ENCODE assay signal across 1 fruit fly cellular context in genomic region chr3L:11047877-11048276, dm6.
A peak's percentile ranks its signal among the peaks of the same experiment; 100 is the strongest.
TF ChIP-seq lines count a peak whose summit lies in the region.

No protein-coding gene starts in this region.

TF ChIP-seq in whole organism, embryonic, 481 proteins besides CTCF, POLR2A, EP300 and RAD21 (continued from another document and continues in another):
- peak; percentile 69 for TF ChIP-seq CoRest (tag; optimal IDR thresholded peaks at IDR 0.05; lab: Kevin White, UChicago)
- TF ChIP-seq al (GFP tag; IDR thresholded peaks at IDR 0.05; lab: Robert Waterston, UW) = no peak
- TF ChIP-seq CG18599 (GFP tag; optimal IDR thresholded peaks at IDR 0.05; lab: Kevin White, UChicago) = no peak
- TF ChIP-seq Drgx (GFP tag; IDR thresholded peaks at IDR 0.05; lab: Robert Waterston, UW) = peak; percentile 40; the same call in 1 of the 2 replicates
- TF ChIP-seq az2 (GFP tag; optimal IDR thresholded peaks at IDR 0.05; lab: Kevin White, UChicago) = peak; percentile 79
- TF ChIP-seq CG2116 (GFP tag; optimal IDR thresholded peaks at IDR 0.05; lab: Kevin White, UChicago) = peak; percentile 47
- TF ChIP-seq Hr51 (GFP tag; optimal IDR thresholded peaks at IDR 0.05; lab: Kevin White, UChicago) = peak; percentile 47 to 54
- TF ChIP-seq CG9437 (GFP tag; optimal IDR thresholded peaks at IDR 0.05; lab: Kevin White, UChicago) = no peak
- peak; percentile 44; the same call in 1 of the 2 replicates for TF ChIP-seq CG31441 (GFP tag; IDR thresholded peaks at IDR 0.05; lab: Robert Waterston, UW)
- peak; percentile 33 for TF ChIP-seq trem (tag; optimal IDR thresholded peaks at IDR 0.05; lab: Kevin White, UChicago)
- TF ChIP-seq hth (optimal IDR thresholded peaks at IDR 0.05; lab: Kevin White, UChicago) = no peak
- TF ChIP-seq Nf-YB (GFP tag; optimal IDR thresholded peaks at IDR 0.05; lab: Kevin White, UChicago) = no peak
- TF ChIP-seq ac (GFP tag; optimal IDR thresholded peaks at IDR 0.05; lab: Kevin White, UChicago) = peak; percentile 44
- TF ChIP-seq dysf (GFP tag; IDR thresholded peaks at IDR 0.05; lab: Robert Waterston, UW) = peak; percentile 85
- TF ChIP-seq NFAT (GFP tag; IDR thresholded peaks at IDR 0.05; lab: Robert Waterston, UW) = peak; percentile 95
- TF ChIP-seq CG13123 (GFP tag; optimal IDR thresholded peaks at IDR 0.05; lab: Kevin White, UChicago) = no peak
- TF ChIP-seq HHEX (GFP tag; optimal IDR thresholded peaks at IDR 0.05; lab: Kevin White, UChicago) = peak; percentile 62
- TF ChIP-seq fd3F (GFP tag; optimal IDR thresholded peaks at IDR 0.05; lab: Kevin White, UChicago) = peak; percentile 67
- TF ChIP-seq CG1832 (GFP tag; optimal IDR thresholded peaks at IDR 0.05; lab: Kevin White, UChicago) = no peak
- TF ChIP-seq HmgD (GFP tag; optimal IDR thresholded peaks at IDR 0.05; lab: Kevin White, UChicago) = peak; percentile 83
- peak; percentile 69 for TF ChIP-seq CG3065 (GFP tag; optimal IDR thresholded peaks at IDR 0.05; lab: Kevin White, UChicago)
- peak; percentile 80; the same call in 2 of the 3 replicates for TF ChIP-seq ken (GFP tag; IDR thresholded peaks at IDR 0.05; lab: Robert Waterston, UW)
- peak; percentile 87 for TF ChIP-seq vvl (GFP tag; IDR thresholded peaks at IDR 0.05; lab: Robert Waterston, UW)
- peak; percentile 55 for TF ChIP-seq CG2202 (tag; optimal IDR thresholded peaks at IDR 0.05; lab: Kevin White, UChicago)
- peak; percentile 65 for TF ChIP-seq CG11723 (GFP tag; optimal IDR thresholded peaks at IDR 0.05; lab: Kevin White, UChicago)
- TF ChIP-seq gt (GFP tag; IDR thresholded peaks at IDR 0.05; lab: Robert Waterston, UW) = no peak
- peak; percentile 58 for TF ChIP-seq p53 (GFP tag; optimal IDR thresholded peaks at IDR 0.05; lab: Kevin White, UChicago)
- peak; percentile 84 for TF ChIP-seq CG9932 (GFP tag; IDR thresholded peaks at IDR 0.05; lab: Robert Waterston, UW)
- TF ChIP-seq CG31365 (tag; optimal IDR thresholded peaks at IDR 0.05; lab: Kevin White, UChicago) = peak; percentile 59
- TF ChIP-seq CG13296 (GFP tag; optimal IDR thresholded peaks at IDR 0.05; lab: Kevin White, UChicago) = peak; percentile 4
- TF ChIP-seq amos (GFP tag; IDR thresholded peaks at IDR 0.05; lab: Robert Waterston, UW; ENCODE audit: partially characterized antibody) = peak; percentile 20; the same call in 1 of the 2 replicates
- TF ChIP-seq maf-S (GFP tag; optimal IDR thresholded peaks at IDR 0.05; lab: Kevin White, UChicago) = peak; percentile 64
- TF ChIP-seq bab2 (GFP tag; optimal IDR thresholded peaks at IDR 0.05; lab: Kevin White, UChicago) = peak; percentile 78
- TF ChIP-seq CG14710 (tag; optimal IDR thresholded peaks at IDR 0.05; lab: Kevin White, UChicago) = peak; percentile 31
- peak; percentile 69 for TF ChIP-seq CG13624 (GFP tag; optimal IDR thresholded peaks at IDR 0.05; lab: Kevin White, UChicago)
- peak; percentile 17 for TF ChIP-seq Dp (GFP tag; optimal IDR thresholded peaks at IDR 0.05; lab: Kevin White, UChicago)
- TF ChIP-seq Sox100B (GFP tag; optimal IDR thresholded peaks at IDR 0.05; lab: Kevin White, UChicago) = peak; percentile 17
- TF ChIP-seq Rx (GFP tag; IDR thresholded peaks at IDR 0.05; lab: Robert Waterston, UW) = peak; percentile 71
- TF ChIP-seq oc (tag; optimal IDR thresholded peaks at IDR 0.05; lab: Kevin White, UChicago) = peak; percentile 11
- TF ChIP-seq CG9215 (GFP tag; IDR thresholded peaks at IDR 0.05; lab: Robert Waterston, UW) = peak; percentile 65; the same call in 1 of the 2 replicates
- peak; percentile 69 for TF ChIP-seq CG13424 (tag; optimal IDR thresholded peaks at IDR 0.05; lab: Kevin White, UChicago)
- peak; percentile 55 for TF ChIP-seq CG15269 (tag; optimal IDR thresholded peaks at IDR 0.05; lab: Kevin White, UChicago)
- peak; percentile 65 for TF ChIP-seq disco-r (GFP tag; optimal IDR thresholded peaks at IDR 0.05; lab: Kevin White, UChicago)
- peak; percentile 74 for TF ChIP-seq CG11504 (tag; optimal IDR thresholded peaks at IDR 0.05; lab: Kevin White, UChicago)
- no peak for TF ChIP-seq h (optimal IDR thresholded peaks at IDR 0.05; lab: Kevin White, UChicago)
- peak; percentile 64 for TF ChIP-seq mam (GFP tag; optimal IDR thresholded peaks at IDR 0.05; lab: Kevin White, UChicago)
- TF ChIP-seq Doc2 (GFP tag; IDR thresholded peaks at IDR 0.05; lab: Robert Waterston, UW) = no peak
- peak; percentile 62 for TF ChIP-seq CG1602 (GFP tag; optimal IDR thresholded peaks at IDR 0.05; lab: Kevin White, UChicago)
- TF ChIP-seq ato (GFP tag; IDR thresholded peaks at IDR 0.05; lab: Robert Waterston, UW; ENCODE audit: partially characterized antibody) = no peak
- TF ChIP-seq zfh2 (GFP tag; optimal IDR thresholded peaks at IDR 0.05; lab: Kevin White, UChicago) = no peak
- TF ChIP-seq slbo (GFP tag; IDR thresholded peaks at IDR 0.05; lab: Robert Waterston, UW) = peak; percentile 87
- peak; percentile 85 for TF ChIP-seq NC2β (GFP tag; optimal IDR thresholded peaks at IDR 0.05; lab: Kevin White, UChicago)
- TF ChIP-seq fd102C (GFP tag; optimal IDR thresholded peaks at IDR 0.05; lab: Kevin White, UChicago) = peak; percentile 56
- peak; percentile 71 to 80 for TF ChIP-seq Pdp1 (GFP tag; optimal IDR thresholded peaks at IDR 0.05; lab: Kevin White, UChicago)
- no peak for TF ChIP-seq crc (GFP tag; optimal IDR thresholded peaks at IDR 0.05; lab: Kevin White, UChicago)
- TF ChIP-seq unpg (GFP tag; optimal IDR thresholded peaks at IDR 0.05; lab: Kevin White, UChicago) = peak; percentile 66
- no peak for TF ChIP-seq Hand (GFP tag; optimal IDR thresholded peaks at IDR 0.05; lab: Kevin White, UChicago)
- peak; percentile 84 for TF ChIP-seq zfh1 (GFP tag; IDR thresholded peaks at IDR 0.05; lab: Robert Waterston, UW)
- TF ChIP-seq CG17612 (GFP tag; IDR thresholded peaks at IDR 0.05; lab: Robert Waterston, UW) = no peak
- peak; percentile 53 for TF ChIP-seq NK7.1 (GFP tag; optimal IDR thresholded peaks at IDR 0.05; lab: Kevin White, UChicago)
- peak; percentile 32 for TF ChIP-seq vfl (GFP tag; optimal IDR thresholded peaks at IDR 0.05; lab: Kevin White, UChicago)
- TF ChIP-seq ase (GFP tag; IDR thresholded peaks at IDR 0.05; lab: Robert Waterston, UW) = peak; percentile 82; the same call in 2 of the 3 replicates
- TF ChIP-seq CG5953 (GFP tag; IDR thresholded peaks at IDR 0.05; lab: Robert Waterston, UW) = peak; percentile 79
- TF ChIP-seq cwo (GFP tag; optimal IDR thresholded peaks at IDR 0.05; lab: Kevin White, UChicago) = no peak
- peak; percentile 79; the same call in 2 of the 3 replicates for TF ChIP-seq CG34422 (GFP tag; IDR thresholded peaks at IDR 0.05; lab: Robert Waterston, UW)
- peak; percentile 55; the same call in 1 of the 2 replicates for TF ChIP-seq CG13287 (GFP tag; IDR thresholded peaks at IDR 0.05; lab: Robert Waterston, UW; ENCODE audit: partially characterized antibody)
- TF ChIP-seq row (GFP tag; IDR thresholded peaks at IDR 0.05; lab: Robert Waterston, UW) = peak; percentile 33; the same call in 1 of the 3 replicates
- peak; percentile 64 for TF ChIP-seq Fer3 (tag; optimal IDR thresholded peaks at IDR 0.05; lab: Kevin White, UChicago)
- peak; percentile 81 for TF ChIP-seq Dbx (GFP tag; IDR thresholded peaks at IDR 0.05; lab: Robert Waterston, UW)
- no peak for TF ChIP-seq CG8359 (GFP tag; optimal IDR thresholded peaks at IDR 0.05; lab: Kevin White, UChicago; ENCODE audit: borderline replicate concordance)
- 0 out of 3 replicates have a peak, but pooled peaks have one; percentile 42 for TF ChIP-seq so (GFP tag; IDR thresholded peaks at IDR 0.05; lab: Robert Waterston, UW)
- TF ChIP-seq CG33213 (GFP tag; optimal IDR thresholded peaks at IDR 0.05; lab: Kevin White, UChicago) = peak; percentile 85
- TF ChIP-seq Elba2 (GFP tag; optimal IDR thresholded peaks at IDR 0.05; lab: Kevin White, UChicago) = peak; percentile 80
- TF ChIP-seq CG17385 (GFP tag; optimal IDR thresholded peaks at IDR 0.05; lab: Kevin White, UChicago) = peak; percentile 64
- TF ChIP-seq phol (tag; optimal IDR thresholded peaks at IDR 0.05; lab: Kevin White, UChicago) = peak; percentile 55
- peak; percentile 42 for TF ChIP-seq CG17802 (tag; optimal IDR thresholded peaks at IDR 0.05; lab: Kevin White, UChicago)
- TF ChIP-seq gro (GFP tag; optimal IDR thresholded peaks at IDR 0.05; lab: Kevin White, UChicago) = no peak
- TF ChIP-seq eyg (GFP tag; optimal IDR thresholded peaks at IDR 0.05; lab: Kevin White, UChicago) = peak; percentile 37
- TF ChIP-seq ci (GFP tag; IDR thresholded peaks at IDR 0.05; lab: Robert Waterston, UW) = peak; percentile 93
- peak; percentile 65 for TF ChIP-seq CG7786 (GFP tag; optimal IDR thresholded peaks at IDR 0.05; lab: Kevin White, UChicago)
- peak; percentile 54 for TF ChIP-seq Six4 (GFP tag; optimal IDR thresholded peaks at IDR 0.05; lab: Kevin White, UChicago)
- TF ChIP-seq CG13894 (tag; optimal IDR thresholded peaks at IDR 0.05; lab: Kevin White, UChicago) = no peak
- TF ChIP-seq CG31224 (GFP tag; IDR thresholded peaks at IDR 0.05; lab: Robert Waterston, UW) = peak; percentile 39; the same call in 1 of the 2 replicates
- TF ChIP-seq CG11093 (GFP tag; IDR thresholded peaks at IDR 0.05; lab: Robert Waterston, UW) = peak; percentile 50; the same call in 2 of the 3 replicates
- TF ChIP-seq CG7839 (tag; optimal IDR thresholded peaks at IDR 0.05; lab: Kevin White, UChicago) = peak; percentile 82
- TF ChIP-seq CG1792 (GFP tag; optimal IDR thresholded peaks at IDR 0.05; lab: Kevin White, UChicago) = no peak
- TF ChIP-seq Ravus (GFP tag; IDR thresholded peaks at IDR 0.05; lab: Robert Waterston, UW) = no peak
- TF ChIP-seq slou (GFP tag; optimal IDR thresholded peaks at IDR 0.05; lab: Kevin White, UChicago) = peak; percentile 9
- TF ChIP-seq CG10366 (GFP tag; IDR thresholded peaks at IDR 0.05; lab: Robert Waterston, UW) = peak; percentile 60
- no peak for TF ChIP-seq chinmo (GFP tag; IDR thresholded peaks at IDR 0.05; lab: Robert Waterston, UW; ENCODE audit: partially characterized antibody)
- TF ChIP-seq E2f1 (GFP tag; IDR thresholded peaks at IDR 0.05; lab: Robert Waterston, UW) = peak; percentile 63
- TF ChIP-seq CG1529 (GFP tag; optimal IDR thresholded peaks at IDR 0.05; lab: Kevin White, UChicago) = peak; percentile 48
- TF ChIP-seq Camta (GFP tag; optimal IDR thresholded peaks at IDR 0.05; lab: Kevin White, UChicago) = peak; percentile 76
- peak; percentile 67 for TF ChIP-seq Atf6 (GFP tag; IDR thresholded peaks at IDR 0.05; lab: Robert Waterston, UW)
- TF ChIP-seq Vsx1 (GFP tag; optimal IDR thresholded peaks at IDR 0.05; lab: Kevin White, UChicago) = peak; percentile 83
- TF ChIP-seq shn (GFP tag; optimal IDR thresholded peaks at IDR 0.05; lab: Kevin White, UChicago) = peak; percentile 78
- TF ChIP-seq ATbp (GFP tag; optimal IDR thresholded peaks at IDR 0.05; lab: Kevin White, UChicago) = peak; percentile 65
- TF ChIP-seq Neu2 (GFP tag; optimal IDR thresholded peaks at IDR 0.05; lab: Kevin White, UChicago; ENCODE audit: borderline replicate concordance) = no peak
- peak; percentile 29 for TF ChIP-seq CG6254 (GFP tag; optimal IDR thresholded peaks at IDR 0.05; lab: Kevin White, UChicago)
- TF ChIP-seq CG12219 (GFP tag; optimal IDR thresholded peaks at IDR 0.05; lab: Kevin White, UChicago) = peak; percentile 62
- peak; percentile 17 for TF ChIP-seq pfk (GFP tag; optimal IDR thresholded peaks at IDR 0.05; lab: Kevin White, UChicago)
- peak; percentile 85 for TF ChIP-seq CG17912 (GFP tag; optimal IDR thresholded peaks at IDR 0.05; lab: Kevin White, UChicago)
- TF ChIP-seq fd64A (GFP tag; optimal IDR thresholded peaks at IDR 0.05; lab: Kevin White, UChicago) = peak; percentile 59
- peak; percentile 73 for TF ChIP-seq sisA (GFP tag; IDR thresholded peaks at IDR 0.05; lab: Robert Waterston, UW)
- peak; percentile 44; the same call in 1 of the 2 replicates for TF ChIP-seq bowl (GFP tag; IDR thresholded peaks at IDR 0.05; lab: Robert Waterston, UW)
- TF ChIP-seq Ets97D (GFP tag; optimal IDR thresholded peaks at IDR 0.05; lab: Kevin White, UChicago) = peak; percentile 36
- TF ChIP-seq D19A (tag; optimal IDR thresholded peaks at IDR 0.05; lab: Kevin White, UChicago) = peak; percentile 42
- TF ChIP-seq CG12236 (GFP tag; optimal IDR thresholded peaks at IDR 0.05; lab: Kevin White, UChicago) = peak; percentile 69
- peak; percentile 74 for TF ChIP-seq CG4424 (GFP tag; optimal IDR thresholded peaks at IDR 0.05; lab: Kevin White, UChicago)
- TF ChIP-seq Eip74EF (GFP tag; optimal IDR thresholded peaks at IDR 0.05; lab: Kevin White, UChicago) = no peak
- 0 out of 2 replicates have a peak, but pooled peaks have one; percentile 52 for TF ChIP-seq seq (GFP tag; IDR thresholded peaks at IDR 0.05; lab: Robert Waterston, UW)
- peak; percentile 65 for TF ChIP-seq CG9817 (tag; optimal IDR thresholded peaks at IDR 0.05; lab: Kevin White, UChicago)
- TF ChIP-seq dimm (GFP tag; IDR thresholded peaks at IDR 0.05; lab: Robert Waterston, UW) = peak; percentile 39; the same call in 1 of the 2 replicates
- no peak for TF ChIP-seq CG16813 (GFP tag; IDR thresholded peaks at IDR 0.05; lab: Robert Waterston, UW; ENCODE audit: partially characterized antibody)
- peak; percentile 62 for TF ChIP-seq PHDP (tag; optimal IDR thresholded peaks at IDR 0.05; lab: Kevin White, UChicago)
- TF ChIP-seq ems (GFP tag; optimal IDR thresholded peaks at IDR 0.05; lab: Kevin White, UChicago) = peak; percentile 50
- TF ChIP-seq CG10462 (GFP tag; optimal IDR thresholded peaks at IDR 0.05; lab: Kevin White, UChicago) = peak; percentile 54
- no peak for TF ChIP-seq eve (GFP tag; optimal IDR thresholded peaks at IDR 0.05; lab: Kevin White, UChicago)
- TF ChIP-seq Tbp (GFP tag; optimal IDR thresholded peaks at IDR 0.05; lab: Kevin White, UChicago) = no peak
- peak in 1 of 2 experiments; percentile 14 for TF ChIP-seq crp (GFP tag; optimal IDR thresholded peaks at IDR 0.05; lab: Kevin White, UChicago)
- peak; percentile 73 for TF ChIP-seq CG2712 (tag; optimal IDR thresholded peaks at IDR 0.05; lab: Kevin White, UChicago)
- TF ChIP-seq CG2129 (GFP tag; IDR thresholded peaks at IDR 0.05; lab: Robert Waterston, UW; ENCODE audit: partially characterized antibody) = no peak
- peak; percentile 49 for TF ChIP-seq kay (GFP tag; optimal IDR thresholded peaks at IDR 0.05; lab: Kevin White, UChicago)
- TF ChIP-seq ftz-f1 (GFP tag; optimal IDR thresholded peaks at IDR 0.05; lab: Kevin White, UChicago) = peak; percentile 41
- peak; percentile 12 for TF ChIP-seq Deaf1 (tag; optimal IDR thresholded peaks at IDR 0.05; lab: Kevin White, UChicago)
- TF ChIP-seq Ptx1 (GFP tag; IDR thresholded peaks at IDR 0.05; lab: Robert Waterston, UW) = peak; percentile 86
- no peak for TF ChIP-seq CG15073 (GFP tag; optimal IDR thresholded peaks at IDR 0.05; lab: Kevin White, UChicago)
- no peak for TF ChIP-seq CG11695 (GFP tag; IDR thresholded peaks at IDR 0.05; lab: Robert Waterston, UW)
- no peak for TF ChIP-seq lbe (GFP tag; optimal IDR thresholded peaks at IDR 0.05; lab: Kevin White, UChicago)
